Fruit fly (Drosophila melanogaster): ENCODE results near the gene Trmt61.

Trmt61 gene

dm6 chr3R:26039793-26040335 lies 19.4 kb upstream of the Trmt61 start (continued):
- TF ChIP-seq Dek (tag; optimal IDR thresholded peaks at IDR 0.05): no peak
- TF ChIP-seq CG15011 (GFP tag; optimal IDR thresholded peaks at IDR 0.05): no peak
- TF ChIP-seq Lhr (GFP tag; optimal IDR thresholded peaks at IDR 0.05): no peak
- TF ChIP-seq lov (optimal IDR thresholded peaks at IDR 0.05): no peak
- no peak for TF ChIP-seq lov (GFP tag; IDR thresholded peaks at IDR 0.05)
- TF ChIP-seq CG5953 (GFP tag; IDR thresholded peaks at IDR 0.05): no peak
- TF ChIP-seq slbo (GFP tag; IDR thresholded peaks at IDR 0.05): no peak
- no peak for TF ChIP-seq Asciz (GFP tag; optimal IDR thresholded peaks at IDR 0.05)
- TF ChIP-seq CG12769 (tag; optimal IDR thresholded peaks at IDR 0.05): no peak
- TF ChIP-seq ci (GFP tag; IDR thresholded peaks at IDR 0.05): 0 out of 3 replicates have a peak, but pooled peaks have one; percentile 6
- TF ChIP-seq onecut (GFP tag; IDR thresholded peaks at IDR 0.05): no peak

dm6 chr3R:26041417-26042101 lies 17.7 kb upstream of the Trmt61 start, which contains the start of gene gro:
Gene gro (plus strand): TSS chr3R:26041736.
- TF ChIP-seq bcd (GFP tag; optimal IDR thresholded peaks at IDR 0.05) (peak; percentile 78), mirr (GFP tag; optimal IDR thresholded peaks at IDR 0.05) (peak; percentile 66), lbe (GFP tag; optimal IDR thresholded peaks at IDR 0.05) (peak; percentile 49), Nf-YB (GFP tag; optimal IDR thresholded peaks at IDR 0.05) (peak; percentile 20), dimm (GFP tag; IDR thresholded peaks at IDR 0.05) (0 out of 2 replicates have a peak, but pooled peaks have one; percentile 25), CoRest (tag; optimal IDR thresholded peaks at IDR 0.05) (peak; percentile 71), ranshi (GFP tag; IDR thresholded peaks at IDR 0.05) (peak; percentile 75), cg (GFP tag; optimal IDR thresholded peaks at IDR 0.05) (no peak), gsb-n (tag; optimal IDR thresholded peaks at IDR 0.05) (peak; percentile 63), Ravus (GFP tag; IDR thresholded peaks at IDR 0.05) (no peak), CG1832 (GFP tag; optimal IDR thresholded peaks at IDR 0.05) (no peak), cwo (GFP tag; optimal IDR thresholded peaks at IDR 0.05) (no peak), C15 (GFP tag; IDR thresholded peaks at IDR 0.05) (no peak), CG30403 (GFP tag; optimal IDR thresholded peaks at IDR 0.05) (peak; percentile 81), CG10147 (GFP tag; optimal IDR thresholded peaks at IDR 0.05) (peak; percentile 30), Atf-2 (GFP tag; optimal IDR thresholded peaks at IDR 0.05) (peak; percentile 43), CG4854 (GFP tag; optimal IDR thresholded peaks at IDR 0.05) (peak; percentile 72), CG34422 (GFP tag; IDR thresholded peaks at IDR 0.05) (peak; percentile 83), Hr78 (GFP tag; optimal IDR thresholded peaks at IDR 0.05) (no peak), CG6791 (GFP tag; IDR thresholded peaks at IDR 0.05; ENCODE audit: partially characterized antibody) (peak; percentile 90), al (GFP tag; IDR thresholded peaks at IDR 0.05) (peak; percentile 53), CG15479 (GFP tag; optimal IDR thresholded peaks at IDR 0.05) (peak; percentile 81), pho (GFP tag; optimal IDR thresholded peaks at IDR 0.05) (peak; percentile 79), dpn (GFP tag; optimal IDR thresholded peaks at IDR 0.05) (peak; percentile 74 to 83), CG12744 (GFP tag; optimal IDR thresholded peaks at IDR 0.05) (peak; percentile 65), Lim3 (GFP tag; IDR thresholded peaks at IDR 0.05) (no peak), CG16813 (GFP tag; IDR thresholded peaks at IDR 0.05; ENCODE audit: partially characterized antibody) (peak; percentile 78), z (GFP tag; IDR thresholded peaks at IDR 0.05) (no peak), jing (GFP tag; optimal IDR thresholded peaks at IDR 0.05) (no peak), CG1647 (GFP tag; optimal IDR thresholded peaks at IDR 0.05) (peak; percentile 38), Deaf1 (tag; optimal IDR thresholded peaks at IDR 0.05) (no peak), pzg (GFP tag; optimal IDR thresholded peaks at IDR 0.05) (peak; percentile 97), fd96Cb (tag; optimal IDR thresholded peaks at IDR 0.05) (peak; percentile 27), ken (GFP tag; IDR thresholded peaks at IDR 0.05) (peak; percentile 88), CG8290 (GFP tag; optimal IDR thresholded peaks at IDR 0.05) (peak; percentile 72), CG8290 (tag; optimal IDR thresholded peaks at IDR 0.05) (peak; percentile 64 to 91), p53 (GFP tag; optimal IDR thresholded peaks at IDR 0.05) (peak; percentile 68), ro (GFP tag; IDR thresholded peaks at IDR 0.05) (no peak)
